Worm (Caenorhabditis elegans) whole organism, L3 larva: ENCODE measurements around the gene F49E2.5.
A peak's percentile ranks its signal among the peaks of the same experiment; 100 is the strongest.

ENCODE experiments used
- R02D3.7 ChIP-seq: fragments of 150-350 bp; optimal IDR thresholded peaks from 2 replicates; lab custom pipeline; 2014; ENCODE audit warnings: missing biosample characterization, missing genetic modification characterization
- ZK546.5 ChIP-seq: sonication (generic microtip); optimal IDR thresholded peaks from 2 replicates; lab custom pipeline; 2017; ENCODE audit warnings: missing biosample characterization, missing genetic modification characterization
- ceh-16 ChIP-seq: sonication (generic microtip); optimal IDR thresholded peaks from 2 replicates; lab custom pipeline; 2017; ENCODE audit warnings: missing biosample characterization, missing genetic modification characterization
- ceh-28 ChIP-seq: fragments of 150-350 bp; optimal IDR thresholded peaks from 2 replicates; lab custom pipeline; 2014; ENCODE audit warnings: missing biosample characterization, missing genetic modification reagents, missing genetic modification characterization
- ceh-82 ChIP-seq: fragments of 150-350 bp; optimal IDR thresholded peaks from 2 replicates; lab custom pipeline; 2014; ENCODE audit warnings: missing biosample characterization, missing genetic modification characterization
- ceh-9 ChIP-seq: sonication (generic microtip); optimal IDR thresholded peaks from 2 replicates; lab custom pipeline; 2018; ENCODE audit warnings: missing biosample characterization, missing genetic modification characterization
- daf-12 ChIP-seq: fragments of 150-350 bp; optimal IDR thresholded peaks from 2 replicates; lab custom pipeline; 2014; ENCODE audit warnings: missing biosample characterization, missing genetic modification reagents, missing genetic modification characterization
- egl-27 ChIP-seq: sonication (generic microtip); optimal IDR thresholded peaks from 4 replicates; lab custom pipeline; 2017; ENCODE audit warnings: missing biosample characterization, missing genetic modification reagents, missing genetic modification characterization
- egl-5 ChIP-seq: fragments of 150-350 bp; optimal IDR thresholded peaks from 2 replicates; lab custom pipeline; 2017; ENCODE audit warnings: missing biosample characterization, missing genetic modification reagents, missing genetic modification characterization, inconsistent platforms
- elt-2 ChIP-seq: sonication (generic microtip); optimal IDR thresholded peaks from 2 replicates; lab custom pipeline; 2016; ENCODE audit warnings: missing genetic modification reagents, mild to moderate bottlenecking, missing genetic modification characterization, missing compliant biosample characterization
- elt-3 ChIP-seq, 3 experiments: fragments of 150-350 bp in 1 of 3; sonication (generic microtip) in 2 of 3; optimal IDR thresholded peaks; 2 replicates in 2 of 3; 4 replicates in 1 of 3; lab custom pipeline; 2014 to 2017; ENCODE audit warnings: missing biosample characterization in 3 of 3, missing genetic modification characterization in 3 of 3
- fkh-2 ChIP-seq: fragments of 150-350 bp; optimal IDR thresholded peaks from 2 replicates; lab custom pipeline; 2014; ENCODE audit warnings: missing biosample characterization, missing genetic modification reagents, missing genetic modification characterization
- hmg-11 ChIP-seq: sonication (generic microtip); optimal IDR thresholded peaks from 2 replicates; lab custom pipeline; 2016; ENCODE audit warnings: missing genetic modification characterization, missing compliant biosample characterization
- jun-1 ChIP-seq: fragments of 150-350 bp; optimal IDR thresholded peaks from 2 replicates; lab custom pipeline; 2014; ENCODE audit warnings: missing biosample characterization, missing genetic modification reagents, missing genetic modification characterization
- lin-15B ChIP-seq: fragments of 150-350 bp; optimal IDR thresholded peaks from 2 replicates; lab custom pipeline; 2014; ENCODE audit warnings: missing biosample characterization, missing genetic modification characterization
- lin-39 ChIP-seq: fragments of 150-350 bp; optimal IDR thresholded peaks from 2 replicates; lab custom pipeline; 2018; ENCODE audit warnings: missing biosample characterization, missing genetic modification reagents, missing genetic modification characterization
- lsy-12 ChIP-seq: sonication (generic microtip); optimal IDR thresholded peaks from 2 replicates; lab custom pipeline; 2016; ENCODE audit warnings: mild to moderate bottlenecking, missing genetic modification characterization, missing compliant biosample characterization
- mdl-1 ChIP-seq: fragments of 150-350 bp; optimal IDR thresholded peaks from 2 replicates; lab custom pipeline; 2014; ENCODE audit warnings: missing biosample characterization, missing genetic modification characterization
- mml-1 ChIP-seq: fragments of 150-350 bp; sonication (generic microtip); optimal IDR thresholded peaks from 3 replicates; lab custom pipeline; 2014; ENCODE audit warnings: missing biosample characterization, missing genetic modification characterization
- nfya-1 ChIP-seq: sonication (generic microtip); optimal IDR thresholded peaks from 2 replicates; lab custom pipeline; 2017; ENCODE audit warnings: missing genetic modification characterization, mild to moderate bottlenecking, missing compliant biosample characterization, antibody characterized with exemption, moderate library complexity; ENCODE audit not compliant: insufficient read depth
- nhr-12 ChIP-seq: fragments of 150-350 bp; optimal IDR thresholded peaks from 2 replicates; lab custom pipeline; 2014; ENCODE audit warnings: missing biosample characterization, missing genetic modification characterization
- nhr-23 ChIP-seq: fragments of 150-350 bp; optimal IDR thresholded peaks from 2 replicates; lab custom pipeline; 2014; ENCODE audit warnings: missing biosample characterization, missing genetic modification reagents, missing genetic modification characterization
- nhr-237 ChIP-seq: fragments of 150-350 bp; optimal IDR thresholded peaks from 2 replicates; lab custom pipeline; 2014; ENCODE audit warnings: missing biosample characterization, missing genetic modification characterization
- nhr-25 ChIP-seq: sonication (generic microtip); optimal IDR thresholded peaks from 2 replicates; lab custom pipeline; 2017; ENCODE audit warnings: missing biosample characterization, missing genetic modification characterization
- nhr-43 ChIP-seq: sonication (generic microtip); optimal IDR thresholded peaks from 2 replicates; lab custom pipeline; 2016; ENCODE audit warnings: mild to moderate bottlenecking, missing genetic modification characterization, missing compliant biosample characterization; ENCODE audit not compliant: poor library complexity, severe bottlenecking
- nhr-76 ChIP-seq: fragments of 150-350 bp; sonication (generic microtip); optimal IDR thresholded peaks from 5 replicates; lab custom pipeline; 2014; ENCODE audit warnings: missing biosample characterization, missing genetic modification characterization
- nhr-77 ChIP-seq: fragments of 150-350 bp; optimal IDR thresholded peaks from 2 replicates; lab custom pipeline; 2014; ENCODE audit warnings: missing biosample characterization, missing genetic modification characterization
- pha-4 ChIP-seq: fragments of 150-350 bp; optimal IDR thresholded peaks from 2 replicates; lab custom pipeline; 2014; ENCODE audit warnings: missing biosample characterization, missing genetic modification reagents, missing genetic modification characterization
- pqm-1 ChIP-seq: fragments of 150-350 bp; optimal IDR thresholded peaks from 2 replicates; lab custom pipeline; 2017; ENCODE audit warnings: missing biosample characterization, missing genetic modification characterization, inconsistent platforms
- skn-1 ChIP-seq: fragments of 150-350 bp; optimal IDR thresholded peaks from 2 replicates; lab custom pipeline; 2014; ENCODE audit warnings: missing biosample characterization, missing genetic modification characterization
- snpc-4 ChIP-seq: fragments of 150-350 bp; optimal IDR thresholded peaks from 2 replicates; lab custom pipeline; 2014; ENCODE audit warnings: missing biosample characterization, missing genetic modification characterization
- unc-39 ChIP-seq: sonication (generic microtip); optimal IDR thresholded peaks from 4 replicates; lab custom pipeline; 2017; ENCODE audit warnings: missing biosample characterization, missing genetic modification characterization
- unc-62 ChIP-seq: fragments of 150-350 bp; sonication (generic microtip); optimal IDR thresholded peaks from 4 replicates; lab custom pipeline; 2014; ENCODE audit warnings: missing biosample characterization, missing genetic modification reagents, missing genetic modification characterization
- zag-1 ChIP-seq: fragments of 150-350 bp; optimal IDR thresholded peaks from 2 replicates; lab custom pipeline; 2014; ENCODE audit warnings: missing biosample characterization, missing genetic modification characterization
- ztf-11 ChIP-seq: fragments of 150-350 bp; optimal IDR thresholded peaks from 2 replicates; lab custom pipeline; 2014; ENCODE audit warnings: missing biosample characterization, missing genetic modification characterization
- ztf-4 ChIP-seq: fragments of 150-350 bp; optimal IDR thresholded peaks from 2 replicates; lab custom pipeline; 2014; ENCODE audit warnings: missing biosample characterization, missing genetic modification characterization

The F49E2.5 gene

DNA sequence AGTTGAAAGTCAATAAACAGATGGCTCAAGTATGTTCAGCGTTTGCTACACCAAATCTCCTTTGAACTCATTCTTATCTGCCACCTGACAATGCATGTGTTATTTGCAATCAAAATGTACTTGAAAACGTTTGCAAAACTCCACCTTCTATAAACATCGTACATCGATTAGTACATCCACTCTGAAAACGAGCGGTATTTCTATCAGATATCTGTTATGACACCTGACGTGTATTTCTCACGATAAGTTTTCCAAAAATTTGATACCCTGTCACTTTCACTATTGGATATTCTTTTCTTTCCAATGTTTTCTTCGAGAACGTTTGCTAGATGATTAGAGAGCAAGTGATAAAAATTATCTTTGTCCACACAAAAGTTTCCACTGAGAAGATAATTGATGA lies 953 bp downstream of the F49E2.5 start:
- TF ChIP-seq ZK546.5 (tag; lab: Kevin White, UChicago) (no peak), lin-15B (tag; lab: Kevin White, UChicago) (no peak), fkh-2 (tag; lab: Kevin White, UChicago) (no peak), pha-4 (tag; lab: Kevin White, UChicago) (peak; percentile 82), elt-2 (tag; lab: Kevin White, UChicago) (no peak), nhr-12 (tag; lab: Kevin White, UChicago) (no peak), nfya-1 (tag; lab: Kevin White, UChicago) (peak; percentile 12), ceh-9 (no peak), lsy-12 (tag; lab: Kevin White, UChicago) (no peak), hmg-11 (tag; lab: Kevin White, UChicago) (no peak), egl-27 (tag; lab: Kevin White, UChicago) (no peak), lin-39 (tag; lab: Kevin White, UChicago) (no peak), nhr-237 (tag; lab: Kevin White, UChicago) (no peak), nhr-23 (no peak)

DNA sequence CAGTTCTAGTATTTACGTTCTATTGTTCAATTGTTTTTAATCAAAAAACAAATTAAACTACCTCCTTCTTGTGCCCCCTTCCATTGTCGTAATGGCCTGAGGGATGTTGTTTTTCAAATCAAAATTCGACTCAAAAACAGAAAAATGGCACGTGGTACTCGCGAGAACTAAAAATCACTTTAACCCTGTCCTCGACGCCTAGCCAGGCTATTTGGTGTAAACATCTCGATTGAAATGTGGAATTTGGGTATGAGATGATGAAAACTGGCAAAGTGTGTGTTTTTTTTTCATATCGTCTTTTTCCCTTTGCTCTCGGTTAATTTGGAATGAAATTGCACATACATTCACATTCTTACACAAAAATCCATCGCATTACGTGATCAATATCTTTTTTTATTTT lies 3.2 kb downstream of the F49E2.5 start:
- TF ChIP-seq daf-12 (tag; lab: Kevin White, UChicago) (no peak), egl-5 (tag; lab: Kevin White, UChicago) (peak; percentile 48), nhr-76 (tag; lab: Kevin White, UChicago) (no peak)

DNA sequence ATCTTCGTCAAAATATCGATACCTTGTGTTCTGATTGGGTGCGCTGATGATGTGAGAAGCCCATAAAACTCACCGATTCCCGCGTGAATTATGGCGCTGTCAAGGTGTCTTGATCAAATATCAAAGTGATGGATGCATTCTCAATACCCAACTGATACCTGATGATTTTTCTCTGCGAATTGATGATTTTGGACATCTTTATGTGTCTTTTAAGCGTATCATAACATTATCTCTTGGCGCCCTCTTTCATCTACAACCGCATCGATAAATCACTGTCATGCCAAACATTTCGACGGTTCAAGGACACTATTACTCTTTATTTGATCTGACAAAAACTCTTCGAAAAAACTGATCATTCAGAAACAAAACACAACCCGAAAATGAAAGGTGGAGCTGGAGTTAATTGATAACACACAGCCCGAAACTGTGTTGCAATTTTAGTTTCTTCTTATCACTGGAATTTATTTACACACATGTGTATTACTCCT lies 3.9 kb downstream of the F49E2.5 start:
- TF ChIP-seq mml-1 (tag; lab: Kevin White, UChicago) (no peak), snpc-4 (tag; lab: Kevin White, UChicago) (no peak), elt-3 (tag; optimal IDR thresholded peaks at IDR 0.05; lab: Kevin White, UChicago) (peak; percentile 18 to 71 (median 58)), pqm-1 (tag; lab: Kevin White, UChicago) (peak; percentile 81), skn-1 (tag; lab: Kevin White, UChicago) (peak; percentile 13), ceh-16 (tag; lab: Kevin White, UChicago) (no peak), elt-2 (tag; lab: Kevin White, UChicago) (peak; percentile 65), pha-4 (tag; lab: Kevin White, UChicago) (peak; percentile 48), lin-39 (tag; lab: Kevin White, UChicago) (peak; percentile 8), lin-15B (tag; lab: Kevin White, UChicago) (no peak), ceh-82 (tag; lab: Kevin White, UChicago) (no peak), ceh-28 (tag; lab: Kevin White, UChicago) (peak; percentile 38), jun-1 (tag; lab: Kevin White, UChicago) (no peak), nhr-25 (tag; lab: Kevin White, UChicago) (peak; percentile 94), nhr-43 (tag; lab: Kevin White, UChicago) (peak; percentile 82), nhr-23 (peak; percentile 80), nfya-1 (tag; lab: Kevin White, UChicago) (peak; percentile 60), unc-62 (peak; percentile 97), R02D3.7 (tag; lab: Kevin White, UChicago) (peak; percentile 15)

DNA sequence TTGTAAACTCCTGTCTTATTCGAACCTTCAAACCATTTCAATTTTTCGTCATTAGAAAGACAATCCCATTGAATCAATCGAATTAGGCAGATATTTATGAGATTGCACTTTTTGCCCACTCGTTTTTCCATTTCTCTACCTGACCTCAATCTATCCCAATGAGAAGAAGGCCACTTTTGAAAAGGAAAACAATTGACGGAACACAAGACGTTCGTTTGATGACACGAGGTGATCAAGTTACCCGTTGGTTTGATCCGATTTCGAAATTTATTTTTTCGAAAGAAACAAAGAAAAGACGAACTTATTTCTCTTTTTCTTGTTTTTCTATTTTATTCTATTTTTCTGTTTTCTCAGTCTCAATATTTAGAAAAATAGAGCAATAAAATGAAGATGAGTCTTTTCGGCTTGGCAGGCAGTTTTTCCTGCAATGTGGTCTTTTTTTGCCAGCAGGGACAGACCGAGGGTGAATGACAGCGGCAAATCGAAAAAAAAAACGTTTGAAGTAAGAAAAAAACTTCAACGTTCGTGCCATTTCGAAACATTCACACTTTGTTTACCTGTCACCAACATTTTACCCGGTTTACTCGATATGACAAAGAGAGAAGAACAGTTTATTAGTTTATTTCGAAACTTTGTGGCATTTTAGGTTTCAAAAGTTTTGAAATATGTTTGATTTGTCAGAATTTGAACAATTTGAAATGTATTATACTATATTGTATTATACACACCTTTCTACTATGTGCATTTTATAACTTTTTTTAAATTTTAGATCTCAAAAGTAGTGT lies 4.8 kb downstream of the F49E2.5 start:
- no peak for TF ChIP-seq ceh-16 (tag; lab: Kevin White, UChicago)
- TF ChIP-seq nhr-77 (tag; lab: Kevin White, UChicago): no peak
- TF ChIP-seq daf-12 (tag; lab: Kevin White, UChicago): no peak
- TF ChIP-seq jun-1 (tag; lab: Kevin White, UChicago): no peak
- TF ChIP-seq pha-4 (tag; lab: Kevin White, UChicago): peak; percentile 71
- TF ChIP-seq nhr-25 (tag; lab: Kevin White, UChicago): peak; percentile 84
- no peak for TF ChIP-seq ZK546.5 (tag; lab: Kevin White, UChicago)
- no peak for TF ChIP-seq mml-1 (tag; lab: Kevin White, UChicago)
- no peak for TF ChIP-seq ceh-9
- no peak for TF ChIP-seq snpc-4 (tag; lab: Kevin White, UChicago)
- TF ChIP-seq nhr-23: peak; percentile 24
- TF ChIP-seq nhr-237 (tag; lab: Kevin White, UChicago): no peak
- no peak for TF ChIP-seq ztf-4 (tag; lab: Kevin White, UChicago)
- no peak for TF ChIP-seq nfya-1 (tag; lab: Kevin White, UChicago)
- TF ChIP-seq mdl-1 (tag; lab: Kevin White, UChicago): no peak
- TF ChIP-seq fkh-2 (tag; lab: Kevin White, UChicago): no peak
- no peak for TF ChIP-seq elt-3 (tag; optimal IDR thresholded peaks at IDR 0.05; lab: Kevin White, UChicago)
- no peak for TF ChIP-seq ztf-11 (tag; lab: Kevin White, UChicago)
- no peak for TF ChIP-seq ceh-82 (tag; lab: Kevin White, UChicago)
- no peak for TF ChIP-seq nhr-12 (tag; lab: Kevin White, UChicago)
- no peak for TF ChIP-seq zag-1 (tag; lab: Kevin White, UChicago)
- TF ChIP-seq nhr-76 (tag; lab: Kevin White, UChicago): no peak
- TF ChIP-seq egl-5 (tag; lab: Kevin White, UChicago): no peak
- TF ChIP-seq unc-62: no peak
- TF ChIP-seq unc-39 (tag; lab: Kevin White, UChicago): no peak
